Fruit fly (Drosophila melanogaster): ENCODE data around the gene RpS3.

Gene RpS3

DNA sequence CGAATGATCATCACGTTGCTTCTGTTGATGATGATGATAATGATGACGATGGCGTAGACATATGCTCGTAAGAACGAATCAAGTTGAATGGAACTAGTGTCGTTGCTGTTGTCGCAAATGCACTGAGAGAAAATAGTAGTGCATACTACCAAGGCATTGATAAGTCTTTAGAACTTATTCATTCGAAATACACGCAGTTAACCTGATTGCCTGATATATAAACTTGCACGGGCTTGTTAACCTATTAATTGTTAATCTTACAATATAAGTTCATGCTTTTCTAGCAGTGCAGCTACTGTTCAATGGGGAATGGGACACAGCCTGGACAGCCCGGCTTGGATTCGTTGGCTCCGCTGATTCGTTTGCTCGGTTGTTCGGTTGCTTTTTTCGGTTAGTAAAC, 32.3 kb upstream of the RpS3 start:
- TF ChIP-seq CG12605 (GFP tag; IDR thresholded peaks at IDR 0.05) (peak; percentile 91), Pif1A (GFP tag; optimal IDR thresholded peaks at IDR 0.05) (peak; percentile 96), CG17806 (tag; optimal IDR thresholded peaks at IDR 0.05) (peak; percentile 97), CG13204 (GFP tag; optimal IDR thresholded peaks at IDR 0.05) (peak; percentile 90), CG8159 (tag; optimal IDR thresholded peaks at IDR 0.05) (peak; percentile 97), gl (tag; optimal IDR thresholded peaks at IDR 0.05) (peak; percentile 97), Snoo (tag; optimal IDR thresholded peaks at IDR 0.05) (peak; percentile 69), CG9948 (tag; optimal IDR thresholded peaks at IDR 0.05) (peak; percentile 97), CG14655 (GFP tag; optimal IDR thresholded peaks at IDR 0.05) (peak; percentile 98), CG32121 (GFP tag; IDR thresholded peaks at IDR 0.05) (peak; percentile 89), CG10348 (GFP tag; IDR thresholded peaks at IDR 0.05) (peak; percentile 70), fd96Ca (GFP tag; IDR thresholded peaks at IDR 0.05) (peak; percentile 98), D1 (tag; optimal IDR thresholded peaks at IDR 0.05) (peak; percentile 76), EcR (GFP tag; optimal IDR thresholded peaks at IDR 0.05) (peak; percentile 90), Ets98B (GFP tag; IDR thresholded peaks at IDR 0.05) (peak; percentile 96), CG8301 (tag; optimal IDR thresholded peaks at IDR 0.05) (peak; percentile 98), CG34367 (tag; optimal IDR thresholded peaks at IDR 0.05) (peak; percentile 98), CG15710 (tag; optimal IDR thresholded peaks at IDR 0.05) (peak; percentile 97), Pif1B (GFP tag; optimal IDR thresholded peaks at IDR 0.05) (peak; percentile 95), rn (GFP tag; IDR thresholded peaks at IDR 0.05) (peak; percentile 93), CG4496 (GFP tag; IDR thresholded peaks at IDR 0.05) (peak; percentile 97)

- TF ChIP-seq CG8159 (tag; optimal IDR thresholded peaks at IDR 0.05) (no peak), Pif1B (GFP tag; optimal IDR thresholded peaks at IDR 0.05) (no peak), CG4496 (GFP tag; IDR thresholded peaks at IDR 0.05) (no peak), Pif1A (GFP tag; optimal IDR thresholded peaks at IDR 0.05) (no peak), D1 (tag; optimal IDR thresholded peaks at IDR 0.05) (no peak), gl (tag; optimal IDR thresholded peaks at IDR 0.05) (no peak), Ets98B (GFP tag; IDR thresholded peaks at IDR 0.05) (no peak), CG8301 (tag; optimal IDR thresholded peaks at IDR 0.05) (no peak), rn (GFP tag; IDR thresholded peaks at IDR 0.05) (no peak), CG32121 (GFP tag; IDR thresholded peaks at IDR 0.05) (no peak)
Observed at dm6 chr3R:23327707-23328106, 30.9 kb upstream of the RpS3 start.

DNA sequence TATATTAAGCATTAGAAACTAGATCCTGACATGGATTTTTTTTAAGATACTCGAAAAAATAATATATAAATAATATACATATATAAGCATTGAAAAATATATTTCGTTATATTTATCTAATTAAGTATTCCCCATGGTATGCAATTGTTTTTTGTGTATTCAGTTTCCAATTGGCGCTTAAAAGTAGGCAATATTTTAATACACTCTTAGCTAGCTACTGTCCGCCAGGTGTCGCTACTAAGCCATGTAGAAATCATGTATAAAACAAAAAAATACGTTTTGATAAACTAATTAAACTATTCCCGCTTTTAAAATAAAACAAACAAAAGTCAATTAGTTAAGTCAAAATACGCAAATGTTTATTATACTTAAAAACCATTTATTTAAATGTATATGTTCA, 27.3 kb upstream of the RpS3 start:
- TF ChIP-seq CG15710 (tag; optimal IDR thresholded peaks at IDR 0.05) (no peak), CG9948 (tag; optimal IDR thresholded peaks at IDR 0.05) (no peak), CG32121 (GFP tag; IDR thresholded peaks at IDR 0.05) (no peak), CG8301 (tag; optimal IDR thresholded peaks at IDR 0.05) (peak; percentile 14), gl (tag; optimal IDR thresholded peaks at IDR 0.05) (no peak), EcR (GFP tag; optimal IDR thresholded peaks at IDR 0.05) (no peak), CG4496 (GFP tag; IDR thresholded peaks at IDR 0.05) (no peak), CG13204 (GFP tag; optimal IDR thresholded peaks at IDR 0.05) (no peak), fd96Ca (GFP tag; IDR thresholded peaks at IDR 0.05) (no peak), CG10348 (GFP tag; IDR thresholded peaks at IDR 0.05) (no peak), CG12605 (GFP tag; IDR thresholded peaks at IDR 0.05) (no peak), Pif1A (GFP tag; optimal IDR thresholded peaks at IDR 0.05) (no peak), Pif1B (GFP tag; optimal IDR thresholded peaks at IDR 0.05) (peak; percentile 17), D1 (tag; optimal IDR thresholded peaks at IDR 0.05) (peak; percentile 98), CG8159 (tag; optimal IDR thresholded peaks at IDR 0.05) (no peak), CG34367 (tag; optimal IDR thresholded peaks at IDR 0.05) (peak; percentile 27), CG17806 (tag; optimal IDR thresholded peaks at IDR 0.05) (no peak), Snoo (tag; optimal IDR thresholded peaks at IDR 0.05) (peak; percentile 24), rn (GFP tag; IDR thresholded peaks at IDR 0.05) (no peak), CG14655 (GFP tag; optimal IDR thresholded peaks at IDR 0.05) (peak; percentile 46), Ets98B (GFP tag; IDR thresholded peaks at IDR 0.05) (no peak)

DNA sequence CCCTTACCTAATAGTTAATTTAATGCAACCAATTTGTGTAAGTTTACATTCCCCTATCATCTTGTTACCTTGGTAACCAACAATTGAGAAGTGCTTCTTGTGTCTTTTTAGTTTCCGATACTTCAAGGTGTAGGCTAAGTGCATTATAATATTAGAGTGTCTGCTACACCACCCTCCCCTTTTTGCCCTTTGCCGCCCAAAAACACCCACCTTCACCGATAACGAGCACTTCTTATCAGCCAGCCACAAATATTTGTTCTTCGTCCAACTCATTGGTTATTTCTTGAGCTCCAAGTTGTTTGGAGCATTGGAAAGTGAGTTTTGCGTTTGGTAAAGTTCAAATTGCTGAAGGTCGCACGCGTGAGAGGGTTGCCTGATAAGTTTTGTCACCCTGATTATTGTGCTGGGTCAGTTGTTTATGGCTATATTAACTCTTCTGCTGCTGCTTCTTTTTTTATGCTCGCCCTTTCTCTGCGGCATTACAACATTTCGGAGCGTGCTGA, 26.7 kb upstream of the RpS3 start:
- TF ChIP-seq Pif1B (GFP tag; optimal IDR thresholded peaks at IDR 0.05) (no peak), Snoo (tag; optimal IDR thresholded peaks at IDR 0.05) (no peak), CG34367 (tag; optimal IDR thresholded peaks at IDR 0.05) (no peak), CG14655 (GFP tag; optimal IDR thresholded peaks at IDR 0.05) (no peak), CG12605 (GFP tag; IDR thresholded peaks at IDR 0.05) (no peak), CG32121 (GFP tag; IDR thresholded peaks at IDR 0.05) (no peak), rn (GFP tag; IDR thresholded peaks at IDR 0.05) (no peak), CG13204 (GFP tag; optimal IDR thresholded peaks at IDR 0.05) (no peak), CG15710 (tag; optimal IDR thresholded peaks at IDR 0.05) (no peak), CG8301 (tag; optimal IDR thresholded peaks at IDR 0.05) (no peak), gl (tag; optimal IDR thresholded peaks at IDR 0.05) (no peak), CG4496 (GFP tag; IDR thresholded peaks at IDR 0.05) (no peak), fd96Ca (GFP tag; IDR thresholded peaks at IDR 0.05) (no peak), EcR (GFP tag; optimal IDR thresholded peaks at IDR 0.05) (no peak), Pif1A (GFP tag; optimal IDR thresholded peaks at IDR 0.05) (no peak), CG17806 (tag; optimal IDR thresholded peaks at IDR 0.05) (no peak), CG9948 (tag; optimal IDR thresholded peaks at IDR 0.05) (no peak)

dm6 chr3R:23332535-23333333, 25.9 kb upstream of the RpS3 start:
- TF ChIP-seq CG9948 (tag; optimal IDR thresholded peaks at IDR 0.05) (no peak), D1 (tag; optimal IDR thresholded peaks at IDR 0.05) (no peak), CG34367 (tag; optimal IDR thresholded peaks at IDR 0.05) (peak; percentile 6), CG15710 (tag; optimal IDR thresholded peaks at IDR 0.05) (no peak), Pif1A (GFP tag; optimal IDR thresholded peaks at IDR 0.05) (peak; percentile 19)

Data from whole organism, pupa.